Fruit fly (Drosophila melanogaster): ENCODE results near the gene CG31446.

The CG31446 gene

dm6 chr3R:15651770-15652410, 41.0 kb upstream of the CG31446 start (continued):
- TF ChIP-seq CoRest (tag; optimal IDR thresholded peaks at IDR 0.05) (peak; percentile 5), CG6272 (GFP tag; IDR thresholded peaks at IDR 0.05) (0 out of 2 replicates have a peak, but pooled peaks have one; percentile 35), Myb (GFP tag; optimal IDR thresholded peaks at IDR 0.05) (no peak), CG6254 (GFP tag; optimal IDR thresholded peaks at IDR 0.05) (peak; percentile 72), HLH4C (GFP tag; IDR thresholded peaks at IDR 0.05; ENCODE audit: partially characterized antibody) (no peak), Jarid2 (GFP tag; optimal IDR thresholded peaks at IDR 0.05) (no peak), CG8924 (tag; optimal IDR thresholded peaks at IDR 0.05) (peak; percentile 14), sisA (GFP tag; IDR thresholded peaks at IDR 0.05) (peak; percentile 71), dati (GFP tag; IDR thresholded peaks at IDR 0.05) (no peak), pb (GFP tag; optimal IDR thresholded peaks at IDR 0.05) (peak; percentile 27), GATAe (GFP tag; conservative IDR thresholded peaks at IDR 0.05) (no peak), repo (GFP tag; optimal IDR thresholded peaks at IDR 0.05) (no peak), CG12236 (GFP tag; optimal IDR thresholded peaks at IDR 0.05) (no peak), ab (GFP tag; optimal IDR thresholded peaks at IDR 0.05) (no peak), CG10543 (GFP tag; optimal IDR thresholded peaks at IDR 0.05) (no peak), CG2678 (tag; optimal IDR thresholded peaks at IDR 0.05) (peak; percentile 36), CG17568 (GFP tag; optimal IDR thresholded peaks at IDR 0.05) (no peak), kay (GFP tag; optimal IDR thresholded peaks at IDR 0.05) (no peak), run (tag; optimal IDR thresholded peaks at IDR 0.05) (no peak), CG5245 (GFP tag; optimal IDR thresholded peaks at IDR 0.05) (peak; percentile 51), shn (GFP tag; optimal IDR thresholded peaks at IDR 0.05) (peak; percentile 1), vfl (GFP tag; optimal IDR thresholded peaks at IDR 0.05) (no peak), CG2875 (GFP tag; optimal IDR thresholded peaks at IDR 0.05) (peak; percentile 36), CG1233 (GFP tag; optimal IDR thresholded peaks at IDR 0.05) (peak; percentile 4), Oli (tag; optimal IDR thresholded peaks at IDR 0.05) (peak; percentile 33), pum (GFP tag; optimal IDR thresholded peaks at IDR 0.05) (peak; percentile 61), CG12942 (GFP tag; optimal IDR thresholded peaks at IDR 0.05) (no peak), CG18262 (tag; optimal IDR thresholded peaks at IDR 0.05) (peak; percentile 69), CG18764 (GFP tag; optimal IDR thresholded peaks at IDR 0.05) (peak; percentile 7), Awh (GFP tag; IDR thresholded peaks at IDR 0.05) (peak; percentile 56; the same call in 1 of the 2 replicates), CG34376 (GFP tag; optimal IDR thresholded peaks at IDR 0.05) (no peak), NK7.1 (GFP tag; optimal IDR thresholded peaks at IDR 0.05) (no peak), gcm (GFP tag; optimal IDR thresholded peaks at IDR 0.05) (no peak), CG1792 (GFP tag; optimal IDR thresholded peaks at IDR 0.05) (peak; percentile 10), CG31365 (tag; optimal IDR thresholded peaks at IDR 0.05) (no peak), Kr (GFP tag; optimal IDR thresholded peaks at IDR 0.05) (peak; percentile 27), CG4854 (GFP tag; optimal IDR thresholded peaks at IDR 0.05) (no peak), CG1024 (GFP tag; IDR thresholded peaks at IDR 0.05) (peak; percentile 35; the same call in 1 of the 2 replicates), CG17829 (tag; optimal IDR thresholded peaks at IDR 0.05) (peak; percentile 62), esg (GFP tag; conservative IDR thresholded peaks at IDR 0.05) (no peak), chm (GFP tag; IDR thresholded peaks at IDR 0.05) (peak; percentile 63; the same call in 1 of the 2 replicates), CG16863 (GFP tag; optimal IDR thresholded peaks at IDR 0.05) (peak; percentile 27), Sox102F (GFP tag; optimal IDR thresholded peaks at IDR 0.05) (peak; percentile 32), zen (tag; optimal IDR thresholded peaks at IDR 0.05) (peak; percentile 75), Six4 (GFP tag; optimal IDR thresholded peaks at IDR 0.05) (peak; percentile 60), CG34422 (GFP tag; IDR thresholded peaks at IDR 0.05) (peak; percentile 42; the same call in 1 of the 3 replicates), CG6765 (GFP tag; optimal IDR thresholded peaks at IDR 0.05) (no peak), zfh1 (GFP tag; IDR thresholded peaks at IDR 0.05) (peak; percentile 73; the same call in 2 of the 3 replicates), ham (GFP tag; IDR thresholded peaks at IDR 0.05) (no peak), CG12219 (GFP tag; optimal IDR thresholded peaks at IDR 0.05) (peak; percentile 29)

Measured in whole organism, embryonic.